Worm (Caenorhabditis elegans) whole organism, young adult: ENCODE data around the gene F16F9.1.

Source experiments
- pha-4 ChIP-seq: fragments of 150-350 bp; sonication (generic microtip); optimal IDR thresholded peaks from 2 replicates; lab custom pipeline; 2014; ENCODE audit warnings: missing biosample characterization, missing genetic modification reagents, missing genetic modification characterization
- unc-62 ChIP-seq: fragments of 150-350 bp; optimal IDR thresholded peaks from 2 replicates; lab custom pipeline; 2014; ENCODE audit warnings: missing biosample characterization, missing genetic modification reagents, missing genetic modification characterization

- TF ChIP-seq unc-62 (GFP tag; lab: Kevin White, UChicago), result no peak
- no peak for TF ChIP-seq pha-4 (tag; lab: Kevin White, UChicago)
Observed at ce11 chrX:8460958-8461357, 14.8 kb downstream of the F16F9.1 start.
